Fruit fly (Drosophila melanogaster) whole organism, embryonic: ENCODE data around the gene Dus1.

ENCODE experiments used
- Atf-2 ChIP-seq: fragments of 200-800 bp; sonication (Bioruptor generic); optimal IDR thresholded peaks from 2 replicates; lab custom pipeline; 2016; ENCODE audit warnings: missing biosample characterization, missing genetic modification characterization
- Bteb2 ChIP-seq: fragments of 200-800 bp; sonication (Bioruptor generic); optimal IDR thresholded peaks from 2 replicates; lab custom pipeline; 2016; ENCODE audit warnings: missing biosample characterization, missing genetic modification characterization
- CG10431 ChIP-seq: fragments of 200-800 bp; sonication (Bioruptor generic); optimal IDR thresholded peaks from 3 replicates; lab custom pipeline; 2018; ENCODE audit warnings: missing biosample characterization, mild to moderate bottlenecking, missing genetic modification characterization
- CG10979 ChIP-seq: fragments of 200-800 bp; sonication (Bioruptor generic); optimal IDR thresholded peaks from 2 replicates; lab custom pipeline; 2018; ENCODE audit warnings: missing biosample characterization, mild to moderate bottlenecking, missing genetic modification characterization, moderate library complexity
- CG12659 ChIP-seq: fragments of 200-800 bp; sonication (Bioruptor generic); optimal IDR thresholded peaks from 3 replicates; lab custom pipeline; 2017; ENCODE audit warnings: mild to moderate bottlenecking, missing biosample characterization, missing genetic modification reagents, missing genetic modification characterization
- CG12942 ChIP-seq: fragments of 200-800 bp; sonication (Bioruptor generic); optimal IDR thresholded peaks from 3 replicates; lab custom pipeline; 2016; ENCODE audit warnings: missing biosample characterization, missing genetic modification characterization
- CG17328 ChIP-seq: fragments of 200-800 bp; sonication (Bioruptor generic); IDR thresholded peaks from 2 replicates; pipeline ENCODE4 v1.3.6; 2022; ENCODE audit warnings: missing biosample characterization, missing genetic modification characterization
- CG2889 ChIP-seq: fragments of 200-800 bp; sonication (Bioruptor generic); IDR thresholded peaks from 3 replicates; pipeline ENCODE4 v1.3.6; 2022; ENCODE audit warnings: missing biosample characterization, missing genetic modification characterization
- CG31365 ChIP-seq: fragments of 200-800 bp; sonication (Bioruptor generic); optimal IDR thresholded peaks from 2 replicates; lab custom pipeline; 2018; ENCODE audit warnings: missing biosample characterization, mild to moderate bottlenecking, missing genetic modification characterization
- CG31388 ChIP-seq: fragments of 200-800 bp; sonication (Bioruptor generic); optimal IDR thresholded peaks from 2 replicates; lab custom pipeline; 2016; ENCODE audit warnings: missing biosample characterization, missing genetic modification characterization
- CG32532 ChIP-seq: fragments of 200-800 bp; sonication (Bioruptor generic); IDR thresholded peaks from 2 replicates; pipeline ENCODE4 v1.3.6; 2022; ENCODE audit warnings: missing biosample characterization, missing genetic modification characterization
- CG33213 ChIP-seq: fragments of 200-800 bp; sonication (Bioruptor generic); optimal IDR thresholded peaks from 3 replicates; lab custom pipeline; 2016; ENCODE audit warnings: missing biosample characterization, missing genetic modification characterization
- CG4854 ChIP-seq: fragments of 200-800 bp; sonication (Bioruptor generic); optimal IDR thresholded peaks from 2 replicates; lab custom pipeline; 2016; ENCODE audit warnings: missing biosample characterization, missing genetic modification characterization, inconsistent platforms
- CG5245 ChIP-seq: fragments of 200-800 bp; sonication (Bioruptor generic); optimal IDR thresholded peaks from 3 replicates; lab custom pipeline; 2016; ENCODE audit warnings: missing biosample characterization, missing genetic modification characterization
- CG6813 ChIP-seq: fragments of 200-800 bp; sonication (Bioruptor generic); optimal IDR thresholded peaks from 2 replicates; lab custom pipeline; 2017; ENCODE audit warnings: missing biosample characterization, missing genetic modification characterization, mild to moderate bottlenecking, moderate library complexity, missing genetic modification reagents
- CG7745 ChIP-seq: fragments of 200-800 bp; sonication (Bioruptor generic); optimal IDR thresholded peaks from 2 replicates; lab custom pipeline; 2018; ENCODE audit warnings: missing biosample characterization, mild to moderate bottlenecking, missing genetic modification characterization, moderate library complexity
- CG8924 ChIP-seq: fragments of 200-800 bp; optimal IDR thresholded peaks from 3 replicates; lab custom pipeline; 2019; ENCODE audit warnings: missing biosample characterization, mild to moderate bottlenecking, missing genetic modification characterization, moderate library complexity
- CG8944 ChIP-seq: fragments of 200-800 bp; sonication (Bioruptor generic); optimal IDR thresholded peaks from 3 replicates; lab custom pipeline; 2016; ENCODE audit warnings: missing biosample characterization, missing genetic modification characterization
- Dfd ChIP-seq, 2 experiments: fragments of >200 bp; optimal IDR thresholded peaks; 2 replicates each; lab custom pipeline; 2017; ENCODE audit warnings: missing biosample characterization in 2 of 2, missing genetic modification characterization in 2 of 2
- Doc3 ChIP-seq: fragments of 200-800 bp; sonication (Bioruptor generic); IDR thresholded peaks from 3 replicates; pipeline ENCODE4 v1.3.6; 2022; ENCODE audit warnings: missing biosample characterization, missing genetic modification characterization; ENCODE audit not compliant: partially characterized antibody
- E2f1 ChIP-seq: fragments of 200-800 bp; sonication (Bioruptor generic); IDR thresholded peaks from 2 replicates; pipeline ENCODE4 v1.3.6; 2022; ENCODE audit warnings: missing biosample characterization, missing genetic modification characterization
- Ets97D ChIP-seq: fragments of 200-800 bp; sonication (Bioruptor generic); optimal IDR thresholded peaks from 3 replicates; lab custom pipeline; 2016; ENCODE audit warnings: missing biosample characterization, missing genetic modification characterization
- H15 ChIP-seq: fragments of 200-800 bp; sonication (Bioruptor generic); IDR thresholded peaks from 3 replicates; pipeline ENCODE4 v1.3.6; 2022; ENCODE audit warnings: missing biosample characterization, missing genetic modification characterization
- Hr51 ChIP-seq, 2 experiments: fragments of 200-800 bp; sonication (Bioruptor generic); optimal IDR thresholded peaks; 2 replicates in 1 of 2; 3 replicates in 1 of 2; lab custom pipeline; 2016 to 2018; ENCODE audit warnings: missing biosample characterization in 2 of 2, missing genetic modification characterization in 2 of 2, mild to moderate bottlenecking in 1 of 2, moderate library complexity in 1 of 2
- MTF-1 ChIP-seq: fragments of 200-800 bp; sonication (Bioruptor generic); optimal IDR thresholded peaks from 2 replicates; lab custom pipeline; 2018; ENCODE audit warnings: missing biosample characterization, mild to moderate bottlenecking, missing genetic modification characterization, borderline replicate concordance
- Mes4 ChIP-seq: fragments of 200-800 bp; sonication (Bioruptor generic); optimal IDR thresholded peaks from 2 replicates; lab custom pipeline; 2016; ENCODE audit warnings: missing biosample characterization, missing genetic modification characterization
- Oli ChIP-seq: fragments of 200-800 bp; sonication (Bioruptor generic); optimal IDR thresholded peaks from 2 replicates; lab custom pipeline; 2018; ENCODE audit warnings: missing biosample characterization, mild to moderate bottlenecking, missing genetic modification characterization, moderate library complexity
- Pdp1 ChIP-seq, 2 experiments: fragments of 200-800 bp; sonication (Bioruptor generic); optimal IDR thresholded peaks; 3 replicates each; lab custom pipeline; 2016; ENCODE audit warnings: missing biosample characterization in 2 of 2, missing genetic modification characterization in 2 of 2, mild to moderate bottlenecking in 1 of 2, moderate library complexity in 1 of 2
- Poxn ChIP-seq: fragments of 200-800 bp; sonication (Bioruptor generic); IDR thresholded peaks from 2 replicates; pipeline ENCODE4 v1.3.6; 2022; ENCODE audit warnings: missing biosample characterization, missing genetic modification characterization
- Xrp1 ChIP-seq: fragments of 200-800 bp; sonication (Bioruptor generic); IDR thresholded peaks from 2 replicates; pipeline ENCODE4 v1.3.6; 2022; ENCODE audit warnings: missing biosample characterization, missing genetic modification characterization
- al ChIP-seq: fragments of 200-800 bp; sonication (Bioruptor generic); IDR thresholded peaks from 2 replicates; pipeline ENCODE4 v1.3.6; 2022; ENCODE audit warnings: missing biosample characterization, missing genetic modification characterization
- chinmo ChIP-seq: fragments of 200-800 bp; sonication (Bioruptor generic); IDR thresholded peaks from 4 replicates; pipeline ENCODE4 v1.3.6; 2022; ENCODE audit warnings: missing biosample characterization, missing genetic modification characterization; ENCODE audit not compliant: partially characterized antibody
- corto ChIP-seq: fragments of 200-800 bp; sonication (Bioruptor generic); optimal IDR thresholded peaks from 2 replicates; lab custom pipeline; 2016; ENCODE audit warnings: missing biosample characterization, mild to moderate bottlenecking, missing genetic modification characterization, moderate library complexity
- esg ChIP-seq: fragments of 200-800 bp; sonication (Bioruptor generic); conservative IDR thresholded peaks from 2 replicates; pipeline ENCODE4 v1.3.6; 2022; ENCODE audit warnings: missing biosample characterization, missing genetic modification characterization
- ewg ChIP-seq: fragments of 200-800 bp; sonication (Bioruptor generic); optimal IDR thresholded peaks from 3 replicates; lab custom pipeline; 2017; ENCODE audit warnings: mild to moderate bottlenecking, missing biosample characterization, missing genetic modification reagents, missing genetic modification characterization
- gcm ChIP-seq: fragments of 200-800 bp; sonication (Bioruptor generic); optimal IDR thresholded peaks from 2 replicates; lab custom pipeline; 2019; ENCODE audit warnings: missing biosample characterization, mild to moderate bottlenecking, missing genetic modification characterization, moderate library complexity
- gcm2 ChIP-seq: fragments of 200-800 bp; sonication (Bioruptor generic); optimal IDR thresholded peaks from 2 replicates; lab custom pipeline; 2016; ENCODE audit warnings: missing biosample characterization, missing genetic modification characterization
- gfzf ChIP-seq: fragments of 200-800 bp; sonication (Bioruptor generic); optimal IDR thresholded peaks from 2 replicates; lab custom pipeline; 2016; ENCODE audit warnings: missing biosample characterization, mild to moderate bottlenecking, missing genetic modification characterization, moderate library complexity
- h ChIP-seq: fragments of >200 bp; optimal IDR thresholded peaks from 2 replicates; lab custom pipeline; 2017
- inv ChIP-seq: fragments of 200-800 bp; sonication (Bioruptor generic); IDR thresholded peaks from 2 replicates; pipeline ENCODE4 v1.3.6; 2022; ENCODE audit warnings: missing biosample characterization, missing genetic modification characterization; ENCODE audit not compliant: partially characterized antibody
- mld ChIP-seq: fragments of 200-800 bp; sonication (Bioruptor generic); IDR thresholded peaks from 3 replicates; pipeline ENCODE4 v1.3.6; 2022; ENCODE audit warnings: missing biosample characterization, missing genetic modification characterization; ENCODE audit not compliant: partially characterized antibody
- p53 ChIP-seq: fragments of 200-800 bp; sonication (Bioruptor generic); optimal IDR thresholded peaks from 2 replicates; lab custom pipeline; 2016; ENCODE audit warnings: missing biosample characterization, missing genetic modification characterization
- pita ChIP-seq: fragments of 200-800 bp; sonication (Bioruptor generic); optimal IDR thresholded peaks from 2 replicates; lab custom pipeline; 2017; ENCODE audit warnings: missing biosample characterization, mild to moderate bottlenecking, missing genetic modification characterization
- shn ChIP-seq: fragments of 200-800 bp; sonication (Bioruptor generic); optimal IDR thresholded peaks from 3 replicates; lab custom pipeline; 2016; ENCODE audit warnings: missing biosample characterization, missing genetic modification characterization
- stwl ChIP-seq: fragments of 200-800 bp; sonication (Bioruptor generic); optimal IDR thresholded peaks from 3 replicates; lab custom pipeline; 2018; ENCODE audit warnings: missing biosample characterization, mild to moderate bottlenecking, missing genetic modification characterization, moderate library complexity
- tll ChIP-seq, 2 experiments: fragments of 200-800 bp in 1 of 2; fragments of >200 bp in 1 of 2; sonication (Bioruptor generic) in 1 of 2; optimal IDR thresholded peaks; 2 replicates each; lab custom pipeline; 2017 to 2019; ENCODE audit warnings: missing biosample characterization in 2 of 2, missing genetic modification characterization in 2 of 2, mild to moderate bottlenecking in 1 of 2, moderate library complexity in 1 of 2
- toy ChIP-seq: fragments of 200-800 bp; sonication (Bioruptor generic); IDR thresholded peaks from 2 replicates; pipeline ENCODE4 v1.3.6; 2022; ENCODE audit warnings: missing biosample characterization, missing genetic modification characterization
- trh ChIP-seq: fragments of 200-800 bp; sonication (Bioruptor generic); optimal IDR thresholded peaks from 2 replicates; lab custom pipeline; 2016; ENCODE audit warnings: missing biosample characterization, missing genetic modification characterization
- wor ChIP-seq: fragments of 200-800 bp; sonication (Bioruptor generic); IDR thresholded peaks from 2 replicates; pipeline ENCODE4 v1.3.6; 2022; ENCODE audit warnings: missing biosample characterization, missing genetic modification characterization

Dus1 gene

dm6 chr2L:250507-251215, 20.9 kb downstream of the Dus1 start, which contains the start of gene kis (continued):
- TF ChIP-seq ewg (GFP tag; lab: Kevin White, UChicago), result no peak
- TF ChIP-seq esg (GFP tag; lab: Robert Waterston, UW), result no peak
- TF ChIP-seq Oli (tag; lab: Kevin White, UChicago), result peak; percentile 8
- peak; percentile 1 for TF ChIP-seq CG10979 (tag; lab: Kevin White, UChicago)
- TF ChIP-seq CG6813, result no peak
- peak; percentile 25 for TF ChIP-seq Bteb2 (GFP tag; lab: Kevin White, UChicago)
- TF ChIP-seq inv (GFP tag; lab: Robert Waterston, UW), result peak; percentile 94
- peak; percentile 95 for TF ChIP-seq Doc3
- TF ChIP-seq toy, result no peak
- peak; percentile 89 for TF ChIP-seq mld (GFP tag; lab: Robert Waterston, UW)
- peak; percentile 54 for TF ChIP-seq CG33213
- peak; percentile 63 for TF ChIP-seq CG8924 (tag; lab: Kevin White, UChicago)
- TF ChIP-seq CG12942, result peak; percentile 30
- peak; percentile 73 for TF ChIP-seq CG7745
- TF ChIP-seq stwl (tag; lab: Kevin White, UChicago), result peak; percentile 73
- peak; percentile 94 for TF ChIP-seq Ets97D (GFP tag; lab: Kevin White, UChicago)
- TF ChIP-seq Hr51 (GFP tag; optimal IDR thresholded peaks at IDR 0.05; lab: Kevin White, UChicago), result peak; percentile 33 to 41
- peak; percentile 31 for TF ChIP-seq shn (GFP tag; lab: Kevin White, UChicago)
- TF ChIP-seq Xrp1 (GFP tag; lab: Robert Waterston, UW), result no peak; the same call in 1 of the 2 replicates
- TF ChIP-seq tll (GFP tag; optimal IDR thresholded peaks at IDR 0.05; lab: Kevin White, UChicago), result no peak
- no peak for TF ChIP-seq CG17328 (GFP tag; lab: Robert Waterston, UW)
- TF ChIP-seq Mes4 (GFP tag; lab: Kevin White, UChicago), result peak; percentile 29
- no peak for TF ChIP-seq CG2889 (GFP tag; lab: Robert Waterston, UW)
- peak; percentile 12 for TF ChIP-seq CG31365 (tag; lab: Kevin White, UChicago)
- TF ChIP-seq Atf-2 (GFP tag; lab: Kevin White, UChicago), result no peak
- TF ChIP-seq E2f1 (GFP tag; lab: Robert Waterston, UW), result 0 out of 2 replicates have a peak, but pooled peaks have one; percentile 14
- TF ChIP-seq wor (GFP tag; lab: Robert Waterston, UW), result no peak
- TF ChIP-seq CG32532 (GFP tag; lab: Robert Waterston, UW), result peak; percentile 68
- TF ChIP-seq CG31388 (GFP tag; lab: Kevin White, UChicago), result no peak
- peak; percentile 67 for TF ChIP-seq pita
- TF ChIP-seq chinmo (GFP tag; lab: Robert Waterston, UW), result peak; percentile 92
- TF ChIP-seq Dfd (GFP tag; optimal IDR thresholded peaks at IDR 0.05; lab: Kevin White, UChicago), result no peak
- TF ChIP-seq p53 (GFP tag; lab: Kevin White, UChicago), result no peak
- peak; percentile 30 for TF ChIP-seq CG4854 (GFP tag; lab: Kevin White, UChicago)
- TF ChIP-seq h, result no peak
- TF ChIP-seq CG10431 (GFP tag; lab: Kevin White, UChicago), result peak; percentile 16
- no peak for TF ChIP-seq MTF-1
- 0 out of 2 replicates have a peak, but pooled peaks have one; percentile 35 for TF ChIP-seq al (GFP tag; lab: Robert Waterston, UW)
- 0 out of 3 replicates have a peak, but pooled peaks have one; percentile 14 for TF ChIP-seq H15
- peak; percentile 35 for TF ChIP-seq corto (GFP tag; lab: Kevin White, UChicago)
- peak; percentile 54 for TF ChIP-seq gfzf (GFP tag; lab: Kevin White, UChicago)
- TF ChIP-seq CG12659, result peak; percentile 93
- TF ChIP-seq gcm2 (GFP tag; lab: Kevin White, UChicago), result no peak
- no peak for TF ChIP-seq trh
- no peak for TF ChIP-seq Poxn (GFP tag; lab: Robert Waterston, UW)
- peak; percentile 6 for TF ChIP-seq CG8944
- TF ChIP-seq CG5245, result no peak
- peak; percentile 42 to 66 for TF ChIP-seq Pdp1 (GFP tag; optimal IDR thresholded peaks at IDR 0.05; lab: Kevin White, UChicago)
- peak; percentile 21 for TF ChIP-seq gcm (GFP tag; lab: Kevin White, UChicago)
